Fruit fly (Drosophila melanogaster) whole organism, embryonic: ENCODE data around the gene osy.

Experiments
- Antp ChIP-seq: fragments of 200-800 bp; sonication (Bioruptor generic); optimal IDR thresholded peaks from 3 replicates; lab custom pipeline; 2016; ENCODE audit warnings: missing biosample characterization, missing genetic modification characterization
- Atf6 ChIP-seq: fragments of 200-800 bp; sonication (Bioruptor generic); IDR thresholded peaks from 2 replicates; pipeline ENCODE4 v1.3.6; 2022; ENCODE audit warnings: missing biosample characterization, missing genetic modification characterization
- Awh ChIP-seq: fragments of 200-800 bp; sonication (Bioruptor generic); IDR thresholded peaks from 2 replicates; pipeline ENCODE4, ENCODE4 v1.3.6; 2022; ENCODE audit warnings: missing biosample characterization, missing genetic modification characterization
- B-H1 ChIP-seq: fragments of 200-800 bp; sonication (Bioruptor generic); IDR thresholded peaks from 3 replicates; pipeline ENCODE4 v1.3.6; 2022; ENCODE audit warnings: missing biosample characterization, missing genetic modification characterization
- CG15011 ChIP-seq: fragments of 200-800 bp; sonication (Bioruptor generic); optimal IDR thresholded peaks from 3 replicates; lab custom pipeline; 2018; ENCODE audit warnings: missing biosample characterization, mild to moderate bottlenecking, missing genetic modification characterization
- CG1529 ChIP-seq: fragments of 200-800 bp; sonication (Bioruptor generic); optimal IDR thresholded peaks from 3 replicates; lab custom pipeline; 2018; ENCODE audit warnings: missing biosample characterization, missing genetic modification characterization
- CG15696 ChIP-seq: fragments of 200-800 bp; sonication (Bioruptor generic); optimal IDR thresholded peaks from 2 replicates; lab custom pipeline; 2019; ENCODE audit warnings: missing biosample characterization, mild to moderate bottlenecking, missing genetic modification characterization, moderate library complexity
- CG17568 ChIP-seq: fragments of 200-800 bp; sonication (Bioruptor generic); optimal IDR thresholded peaks from 2 replicates; lab custom pipeline; 2018; ENCODE audit warnings: missing biosample characterization, mild to moderate bottlenecking, missing genetic modification characterization, moderate library complexity
- CG18599 ChIP-seq: fragments of 200-800 bp; sonication (Bioruptor generic); optimal IDR thresholded peaks from 3 replicates; lab custom pipeline; 2017; ENCODE audit warnings: missing biosample characterization, missing genetic modification characterization, mild to moderate bottlenecking, moderate library complexity, missing genetic modification reagents
- CG34422 ChIP-seq: fragments of 200-800 bp; sonication (Bioruptor generic); IDR thresholded peaks from 3 replicates; pipeline ENCODE4 v1.3.6; 2022; ENCODE audit warnings: missing biosample characterization, missing genetic modification characterization
- CG3726 ChIP-seq: fragments of 200-800 bp; sonication (Bioruptor generic); IDR thresholded peaks from 3 replicates; pipeline ENCODE4, ENCODE4 v1.3.6; 2022; ENCODE audit warnings: missing biosample characterization, missing genetic modification characterization
- CG42726 ChIP-seq: fragments of 200-800 bp; sonication (Bioruptor generic); IDR thresholded peaks from 2 replicates; pipeline ENCODE4 v1.3.6; 2022; ENCODE audit warnings: missing biosample characterization, missing genetic modification characterization; ENCODE audit not compliant: partially characterized antibody
- CG6689 ChIP-seq: fragments of 200-800 bp; sonication (Bioruptor generic); IDR thresholded peaks from 2 replicates; pipeline ENCODE4 v1.3.6; 2022; ENCODE audit warnings: missing biosample characterization, missing genetic modification characterization
- CG8359 ChIP-seq: fragments of 200-800 bp; sonication (Bioruptor generic); optimal IDR thresholded peaks from 2 replicates; lab custom pipeline; 2017; ENCODE audit warnings: missing biosample characterization, mild to moderate bottlenecking, missing genetic modification characterization, borderline replicate concordance
- CG8388 ChIP-seq: fragments of 200-800 bp; sonication (Bioruptor generic); optimal IDR thresholded peaks from 2 replicates; lab custom pipeline; 2019; ENCODE audit warnings: missing biosample characterization, mild to moderate bottlenecking, missing genetic modification characterization, moderate library complexity
- CTCF ChIP-seq: fragments of 200-800 bp; sonication (Bioruptor generic); optimal IDR thresholded peaks from 2 replicates; lab custom pipeline; 2017; ENCODE audit warnings: missing biosample characterization, mild to moderate bottlenecking, missing genetic modification characterization, moderate library complexity
- CoRest ChIP-seq: fragments of 200-800 bp; sonication (Bioruptor generic); optimal IDR thresholded peaks from 3 replicates; lab custom pipeline; 2018; ENCODE audit warnings: missing biosample characterization, mild to moderate bottlenecking, missing genetic modification characterization, moderate library complexity
- Dref ChIP-seq: fragments of 200-800 bp; sonication (Bioruptor generic); IDR thresholded peaks from 2 replicates; pipeline ENCODE4 v1.3.6; 2022; ENCODE audit warnings: missing biosample characterization, missing genetic modification characterization
- Drgx ChIP-seq: fragments of 200-800 bp; sonication (Bioruptor generic); IDR thresholded peaks from 2 replicates; pipeline ENCODE4 v1.3.6; 2022; ENCODE audit warnings: missing biosample characterization, missing genetic modification characterization
- ERR ChIP-seq: fragments of 200-800 bp; sonication (Bioruptor generic); optimal IDR thresholded peaks from 2 replicates; lab custom pipeline; 2016; ENCODE audit warnings: missing biosample characterization, missing genetic modification characterization
- Fer2 ChIP-seq: fragments of 200-800 bp; sonication (Bioruptor generic); optimal IDR thresholded peaks from 2 replicates; lab custom pipeline; 2018; ENCODE audit warnings: missing biosample characterization, mild to moderate bottlenecking, missing genetic modification characterization, moderate library complexity
- HHEX ChIP-seq: fragments of 200-800 bp; sonication (Bioruptor generic); optimal IDR thresholded peaks from 3 replicates; lab custom pipeline; 2017; ENCODE audit warnings: missing biosample characterization, mild to moderate bottlenecking, missing genetic modification characterization, missing genetic modification reagents
- Lim3 ChIP-seq: fragments of 200-800 bp; sonication (Bioruptor generic); IDR thresholded peaks from 2 replicates; pipeline ENCODE4 v1.3.6; 2022; ENCODE audit warnings: missing biosample characterization, missing genetic modification characterization
- Meics ChIP-seq: fragments of 200-800 bp; sonication (Bioruptor generic); optimal IDR thresholded peaks from 2 replicates; lab custom pipeline; 2017; ENCODE audit warnings: missing biosample characterization, mild to moderate bottlenecking, missing genetic modification characterization
- Myb ChIP-seq: fragments of 200-800 bp; sonication (Bioruptor generic); optimal IDR thresholded peaks from 2 replicates; lab custom pipeline; 2016; ENCODE audit warnings: missing biosample characterization, missing genetic modification characterization
- Nf-YA ChIP-seq: fragments of 200-800 bp; sonication (Bioruptor generic); IDR thresholded peaks from 2 replicates; pipeline ENCODE4 v1.3.6; 2022; ENCODE audit warnings: missing biosample characterization, missing genetic modification characterization
- Rx ChIP-seq: fragments of 200-800 bp; sonication (Bioruptor generic); IDR thresholded peaks from 2 replicates; pipeline ENCODE4 v1.3.6; 2022; ENCODE audit warnings: missing biosample characterization, missing genetic modification characterization
- Sox102F ChIP-seq: fragments of 200-800 bp; sonication (Bioruptor generic); optimal IDR thresholded peaks from 2 replicates; lab custom pipeline; 2018; ENCODE audit warnings: missing biosample characterization, mild to moderate bottlenecking, missing genetic modification characterization, moderate library complexity
- Stat92E ChIP-seq, 3 experiments: fragments of >200 bp in 2 of 3; fragments of 200-800 bp in 1 of 3; sonication (Bioruptor generic) in 1 of 3; optimal IDR thresholded peaks; 2 replicates each; lab custom pipeline; 2017 to 2019; ENCODE audit warnings: missing biosample characterization in 3 of 3, missing genetic modification characterization in 3 of 3, mild to moderate bottlenecking in 1 of 3, moderate library complexity in 1 of 3
- al ChIP-seq: fragments of 200-800 bp; sonication (Bioruptor generic); IDR thresholded peaks from 2 replicates; pipeline ENCODE4 v1.3.6; 2022; ENCODE audit warnings: missing biosample characterization, missing genetic modification characterization
- bcd ChIP-seq: fragments of 200-800 bp; sonication (Bioruptor generic); optimal IDR thresholded peaks from 2 replicates; lab custom pipeline; 2017; ENCODE audit warnings: missing biosample characterization, mild to moderate bottlenecking, missing genetic modification characterization
- bsh ChIP-seq, 2 experiments: fragments of 200-800 bp; sonication (Bioruptor generic); optimal IDR thresholded peaks; 2 replicates each; lab custom pipeline; 2017 to 2018; ENCODE audit warnings: mild to moderate bottlenecking in 2 of 2, missing biosample characterization in 2 of 2, missing genetic modification characterization in 2 of 2, moderate library complexity in 1 of 2
- cwo ChIP-seq: fragments of 200-800 bp; sonication (Bioruptor generic); optimal IDR thresholded peaks from 3 replicates; lab custom pipeline; 2017; ENCODE audit warnings: missing biosample characterization, missing genetic modification characterization, mild to moderate bottlenecking, moderate library complexity, missing genetic modification reagents
- danr ChIP-seq: fragments of 200-800 bp; sonication (Bioruptor generic); IDR thresholded peaks from 2 replicates; pipeline ENCODE4 v1.3.6; 2022; ENCODE audit warnings: missing biosample characterization, missing genetic modification characterization
- dmrt99B ChIP-seq: fragments of 200-800 bp; sonication (Bioruptor generic); optimal IDR thresholded peaks from 2 replicates; lab custom pipeline; 2018; ENCODE audit warnings: missing biosample characterization, mild to moderate bottlenecking, missing genetic modification characterization, moderate library complexity
- ems ChIP-seq: fragments of 200-800 bp; sonication (Bioruptor generic); optimal IDR thresholded peaks from 3 replicates; lab custom pipeline; 2016; ENCODE audit warnings: missing biosample characterization, missing genetic modification characterization
- ewg ChIP-seq: fragments of 200-800 bp; sonication (Bioruptor generic); optimal IDR thresholded peaks from 3 replicates; lab custom pipeline; 2017; ENCODE audit warnings: mild to moderate bottlenecking, missing biosample characterization, missing genetic modification reagents, missing genetic modification characterization
- gem ChIP-seq: fragments of 200-800 bp; sonication (Bioruptor generic); optimal IDR thresholded peaks from 2 replicates; lab custom pipeline; 2019; ENCODE audit warnings: missing biosample characterization, mild to moderate bottlenecking, missing genetic modification characterization, moderate library complexity
- lmd ChIP-seq: fragments of 200-800 bp; sonication (Bioruptor generic); IDR thresholded peaks from 2 replicates; pipeline ENCODE4 v1.3.6; 2022; ENCODE audit warnings: missing biosample characterization, missing genetic modification characterization
- nmo ChIP-seq: fragments of 200-800 bp; sonication (Bioruptor generic); optimal IDR thresholded peaks from 2 replicates; lab custom pipeline; 2018; ENCODE audit warnings: missing biosample characterization, mild to moderate bottlenecking, missing genetic modification characterization, moderate library complexity
- oc ChIP-seq: fragments of 200-800 bp; sonication (Bioruptor generic); optimal IDR thresholded peaks from 2 replicates; lab custom pipeline; 2018; ENCODE audit warnings: missing biosample characterization, mild to moderate bottlenecking, missing genetic modification characterization, moderate library complexity
- pb ChIP-seq: fragments of 200-800 bp; sonication (Bioruptor generic); optimal IDR thresholded peaks from 3 replicates; lab custom pipeline; 2016; ENCODE audit warnings: missing biosample characterization, missing genetic modification characterization
- rib ChIP-seq: fragments of 200-800 bp; sonication (Bioruptor generic); IDR thresholded peaks from 2 replicates; pipeline ENCODE4 v1.3.6; 2022; ENCODE audit warnings: missing biosample characterization, missing genetic modification characterization
- slou ChIP-seq: fragments of 200-800 bp; sonication (Bioruptor generic); optimal IDR thresholded peaks from 3 replicates; lab custom pipeline; 2016; ENCODE audit warnings: missing biosample characterization, missing genetic modification characterization
- slp2 ChIP-seq: fragments of 200-800 bp; sonication (Bioruptor generic); optimal IDR thresholded peaks from 2 replicates; lab custom pipeline; 2016; ENCODE audit warnings: missing biosample characterization, missing genetic modification characterization
- sob ChIP-seq: fragments of 200-800 bp; sonication (Bioruptor generic); IDR thresholded peaks from 2 replicates; pipeline ENCODE4 v1.3.6; 2022; ENCODE audit warnings: missing biosample characterization, missing genetic modification characterization
- tgo ChIP-seq: fragments of 200-800 bp; sonication (Bioruptor generic); IDR thresholded peaks from 3 replicates; pipeline ENCODE4 v1.3.6; 2022; ENCODE audit warnings: missing biosample characterization, missing genetic modification characterization
- twi ChIP-seq: fragments of 200-800 bp; optimal IDR thresholded peaks from 2 replicates; lab custom pipeline; 2019; ENCODE audit warnings: missing biosample characterization, mild to moderate bottlenecking, missing genetic modification characterization, moderate library complexity
- tx ChIP-seq: fragments of 200-800 bp; sonication (Bioruptor generic); optimal IDR thresholded peaks from 2 replicates; lab custom pipeline; 2016; ENCODE audit warnings: missing biosample characterization, missing genetic modification characterization
- vfl ChIP-seq: fragments of 200-800 bp; sonication (Bioruptor generic); optimal IDR thresholded peaks from 2 replicates; lab custom pipeline; 2016; ENCODE audit warnings: missing biosample characterization, missing genetic modification characterization
- zen2 ChIP-seq: fragments of 200-800 bp; sonication (Bioruptor generic); IDR thresholded peaks from 3 replicates; pipeline ENCODE4 v1.3.6; 2022; ENCODE audit warnings: missing biosample characterization, missing genetic modification characterization; ENCODE audit not compliant: partially characterized antibody

Gene osy

dm6 chr3R:26409780-26410179, 91.6 kb downstream of the osy start (continued):
- TF ChIP-seq tgo (peak; percentile 50; the same call in 2 of the 3 replicates), Nf-YA (GFP tag; lab: Robert Waterston, UW) (no peak), twi (tag; lab: Kevin White, UChicago) (no peak), CoRest (no peak), CG15696 (tag; lab: Kevin White, UChicago) (no peak), CG34422 (GFP tag; lab: Robert Waterston, UW) (0 out of 3 replicates have a peak, but pooled peaks have one; percentile 22), dmrt99B (peak; percentile 71), CG42726 (no peak), Atf6 (GFP tag; lab: Robert Waterston, UW) (no peak), lmd (GFP tag; lab: Robert Waterston, UW) (peak; percentile 55), CG18599 (GFP tag; lab: Kevin White, UChicago) (peak; percentile 30), nmo (GFP tag; lab: Kevin White, UChicago) (peak; percentile 26), Sox102F (GFP tag; lab: Kevin White, UChicago) (no peak), rib (GFP tag; lab: Robert Waterston, UW) (no peak), gem (tag; lab: Kevin White, UChicago) (peak; percentile 37), ERR (GFP tag; lab: Kevin White, UChicago) (no peak), Fer2 (no peak), CG8388 (GFP tag; lab: Kevin White, UChicago) (no peak), ems (GFP tag; lab: Kevin White, UChicago) (no peak), Drgx (peak; percentile 73), Lim3 (GFP tag; lab: Robert Waterston, UW) (no peak), CG1529 (GFP tag; lab: Kevin White, UChicago) (no peak), CG6689 (GFP tag; lab: Robert Waterston, UW) (no peak), tx (GFP tag; lab: Kevin White, UChicago) (no peak), bcd (peak; percentile 3), Meics (GFP tag; lab: Kevin White, UChicago) (peak; percentile 21), Stat92E (GFP tag; optimal IDR thresholded peaks at IDR 0.05; lab: Kevin White, UChicago) (no peak), cwo (GFP tag; lab: Kevin White, UChicago) (peak; percentile 18), Antp (GFP tag; lab: Kevin White, UChicago) (no peak), danr (GFP tag; lab: Robert Waterston, UW) (peak; percentile 32; the same call in 1 of the 2 replicates), Awh (GFP tag; lab: Robert Waterston, UW) (no peak), bsh (GFP tag; optimal IDR thresholded peaks at IDR 0.05; lab: Kevin White, UChicago) (no peak), B-H1 (0 out of 3 replicates have a peak, but pooled peaks have one; percentile 15), CTCF (no peak), CG8359 (GFP tag; lab: Kevin White, UChicago) (no peak), CG17568 (GFP tag; lab: Kevin White, UChicago) (no peak), HHEX (GFP tag; lab: Kevin White, UChicago) (peak; percentile 20), Dref (GFP tag; lab: Robert Waterston, UW) (no peak), CG15011 (no peak), vfl (GFP tag; lab: Kevin White, UChicago) (no peak), al (0 out of 2 replicates have a peak, but pooled peaks have one; percentile 9), slou (GFP tag; lab: Kevin White, UChicago) (no peak), sob (peak; percentile 29; the same call in 1 of the 2 replicates), oc (tag; lab: Kevin White, UChicago) (no peak), Rx (GFP tag; lab: Robert Waterston, UW) (no peak), zen2 (GFP tag; lab: Robert Waterston, UW) (no peak), ewg (GFP tag; lab: Kevin White, UChicago) (no peak), CG3726 (no peak), Myb (GFP tag; lab: Kevin White, UChicago) (no peak), slp2 (GFP tag; lab: Kevin White, UChicago) (no peak), pb (GFP tag; lab: Kevin White, UChicago) (no peak)
